Worm (Caenorhabditis elegans) whole organism, young adult: ENCODE measurements around the gene F41H8.2.
"Not testable (repeated sequence)": the region's sequence is repeated elsewhere in the genome, so short reads cannot be mapped to it uniquely, and the experiment has no call there.

Source experiments
- B0035.1 ChIP-seq: sonication (generic microtip); optimal IDR thresholded peaks from 2 replicates; lab custom pipeline; 2016; ENCODE audit warnings: missing genetic modification characterization, mild to moderate bottlenecking, missing compliant biosample characterization, missing genotype, missing genetic modification reagents
- C17E4.6 ChIP-seq: fragments of 200-800 bp; sonication (Bioruptor generic); IDR thresholded peaks from 2 replicates; pipeline ENCODE4 v1.3.6; 2022; ENCODE audit warnings: missing genetic modification reagents, missing genetic modification characterization, missing compliant biosample characterization
- D2030.7 ChIP-seq: fragments of 200-800 bp; sonication (Bioruptor generic); IDR thresholded peaks from 2 replicates; pipeline ENCODE4 v1.3.6; 2022; ENCODE audit warnings: missing genetic modification reagents, missing genetic modification characterization, missing compliant biosample characterization
- F57C9.4 ChIP-seq: sonication (generic microtip); optimal IDR thresholded peaks from 2 replicates; lab custom pipeline; 2017; ENCODE audit warnings: mild to moderate bottlenecking, missing genetic modification characterization, missing compliant biosample characterization
- T07F8.4 ChIP-seq: sonication (generic microtip); optimal IDR thresholded peaks from 2 replicates; lab custom pipeline; 2016; ENCODE audit warnings: mild to moderate bottlenecking, missing genetic modification characterization, moderate library complexity, missing compliant biosample characterization
- Y53G8AR.9 ChIP-seq: fragments of 200-800 bp; sonication (Bioruptor generic); conservative IDR thresholded peaks from 2 replicates; pipeline ENCODE4 v1.3.6; 2022; ENCODE audit warnings: missing genetic modification reagents, missing genetic modification characterization, missing compliant biosample characterization
- Y67H2A.10 ChIP-seq: fragments of 200-800 bp; sonication (Bioruptor generic); conservative IDR thresholded peaks from 2 replicates; pipeline ENCODE4 v1.3.6; 2022; ENCODE audit warnings: missing genetic modification reagents, missing genetic modification characterization, missing compliant biosample characterization
- aptf-2 ChIP-seq: fragments of 200-800 bp; sonication (Bioruptor generic); conservative IDR thresholded peaks from 2 replicates; pipeline ENCODE4 v1.3.6; 2022; ENCODE audit warnings: missing genetic modification reagents, missing genetic modification characterization, missing compliant biosample characterization
- atf-7 ChIP-seq: sonication (generic microtip); optimal IDR thresholded peaks from 2 replicates; lab custom pipeline; 2017; ENCODE audit warnings: mild to moderate bottlenecking, missing genetic modification characterization, missing compliant biosample characterization
- attf-3 ChIP-seq: fragments of 200-800 bp; sonication (Bioruptor generic); conservative IDR thresholded peaks from 2 replicates; pipeline ENCODE4 v1.3.6; 2022; ENCODE audit warnings: missing genetic modification reagents, missing genetic modification characterization, missing compliant biosample characterization
- ceh-27 ChIP-seq: fragments of 200-800 bp; sonication (Bioruptor generic); optimal IDR thresholded peaks from 2 replicates; lab custom pipeline; 2018; ENCODE audit warnings: mild to moderate bottlenecking, missing genetic modification characterization, moderate library complexity, missing compliant biosample characterization
- die-1 ChIP-seq: sonication (generic microtip); optimal IDR thresholded peaks from 2 replicates; lab custom pipeline; 2016; ENCODE audit warnings: missing genotype, mild to moderate bottlenecking, missing genetic modification characterization, missing compliant biosample characterization
- egl-18 ChIP-seq: fragments of 200-800 bp; sonication (Bioruptor generic); IDR thresholded peaks from 2 replicates; pipeline ENCODE4 v1.3.6; 2022; ENCODE audit warnings: missing genetic modification reagents, missing genetic modification characterization, missing compliant biosample characterization
- gei-17 ChIP-seq: fragments of 200-800 bp; sonication (Bioruptor generic); optimal IDR thresholded peaks from 2 replicates; lab custom pipeline; 2018; ENCODE audit warnings: mild to moderate bottlenecking, missing genetic modification characterization, missing compliant biosample characterization
- him-1 ChIP-seq: sonication (generic microtip); optimal IDR thresholded peaks from 2 replicates; lab custom pipeline; 2016; ENCODE audit warnings: missing genotype, missing genetic modification reagents, missing genetic modification characterization, missing compliant biosample characterization
- hlh-26 ChIP-seq: fragments of 200-800 bp; sonication (Bioruptor generic); conservative IDR thresholded peaks from 2 replicates; pipeline ENCODE4 v1.3.6; 2022; ENCODE audit warnings: missing genetic modification reagents, missing genetic modification characterization, missing compliant biosample characterization
- lir-1 ChIP-seq: fragments of 200-800 bp; sonication (Bioruptor generic); conservative IDR thresholded peaks from 2 replicates; pipeline ENCODE4 v1.3.6; 2022; ENCODE audit warnings: missing genetic modification reagents, missing genetic modification characterization, missing compliant biosample characterization
- lsl-1 ChIP-seq: fragments of 200-800 bp; sonication (Bioruptor generic); optimal IDR thresholded peaks from 2 replicates; lab custom pipeline; 2018; ENCODE audit warnings: mild to moderate bottlenecking, missing genetic modification characterization, moderate library complexity, missing compliant biosample characterization
- lsy-27 ChIP-seq: sonication (generic microtip); optimal IDR thresholded peaks from 2 replicates; lab custom pipeline; 2017; ENCODE audit warnings: missing genetic modification characterization, mild to moderate bottlenecking, missing compliant biosample characterization, antibody characterized with exemption, missing genotype, borderline replicate concordance; ENCODE audit not compliant: insufficient read depth
- madf-10 ChIP-seq: sonication (generic microtip); optimal IDR thresholded peaks from 2 replicates; lab custom pipeline; 2016; ENCODE audit warnings: mild to moderate bottlenecking, missing genetic modification characterization, missing compliant biosample characterization
- madf-3 ChIP-seq: fragments of 200-800 bp; sonication (Bioruptor generic); IDR thresholded peaks from 2 replicates; pipeline ENCODE4 v1.3.6; 2022; ENCODE audit warnings: missing genetic modification reagents, missing genetic modification characterization, missing compliant biosample characterization
- madf-8 ChIP-seq: fragments of 200-800 bp; sonication (Bioruptor generic); conservative IDR thresholded peaks from 2 replicates; pipeline ENCODE4 v1.3.6; 2022; ENCODE audit warnings: missing genetic modification reagents, missing genetic modification characterization, missing compliant biosample characterization
- mcd-1 ChIP-seq: fragments of 200-800 bp; sonication (Bioruptor generic); IDR thresholded peaks from 2 replicates; pipeline ENCODE4 v1.3.6; 2022; ENCODE audit warnings: missing genetic modification reagents, missing genetic modification characterization, missing compliant biosample characterization
- mel-28 ChIP-seq: sonication (generic microtip); optimal IDR thresholded peaks from 2 replicates; lab custom pipeline; 2016; ENCODE audit warnings: borderline replicate concordance, mild to moderate bottlenecking, missing genetic modification characterization, missing compliant biosample characterization
- nfya-1 ChIP-seq: sonication (generic microtip); optimal IDR thresholded peaks from 2 replicates; lab custom pipeline; 2017; ENCODE audit warnings: antibody characterized with exemption, missing compliant biosample characterization, missing genetic modification characterization, borderline replicate concordance; ENCODE audit not compliant: insufficient read depth
- nhr-120 ChIP-seq: fragments of 200-800 bp; sonication (Bioruptor generic); IDR thresholded peaks from 2 replicates; pipeline ENCODE4 v1.3.6; 2022; ENCODE audit warnings: missing genetic modification characterization, missing compliant biosample characterization
- rcor-1 ChIP-seq: fragments of 200-800 bp; sonication (Bioruptor generic); IDR thresholded peaks from 2 replicates; pipeline ENCODE4 v1.3.6; 2022; ENCODE audit warnings: missing genetic modification reagents, missing genetic modification characterization, missing compliant biosample characterization
- rpc-1 ChIP-seq, 2 experiments: fragments of 150-350 bp in 1 of 2; sonication (generic microtip) in 1 of 2; optimal IDR thresholded peaks; 2 replicates each; lab custom pipeline; 2014 to 2018; ENCODE audit warnings: missing biosample characterization in 1 of 2, missing genetic modification characterization in 1 of 2, missing genetic modification reagents in 1 of 2, missing genotype in 1 of 2
- unc-130 ChIP-seq: sonication (generic microtip); optimal IDR thresholded peaks from 2 replicates; lab custom pipeline; 2016; ENCODE audit warnings: missing genetic modification reagents, missing genetic modification characterization, missing compliant biosample characterization
- xnd-1 ChIP-seq: sonication (generic microtip); optimal IDR thresholded peaks from 2 replicates; lab custom pipeline; 2016; ENCODE audit warnings: missing genotype, missing genetic modification reagents, missing genetic modification characterization, missing compliant biosample characterization
- ztf-25 ChIP-seq: fragments of 200-800 bp; sonication (Bioruptor generic); IDR thresholded peaks from 2 replicates; pipeline ENCODE4 v1.3.6; 2022; ENCODE audit warnings: missing genetic modification reagents, missing genetic modification characterization, missing compliant biosample characterization
- ztf-3 ChIP-seq: fragments of 200-800 bp; sonication (Bioruptor generic); optimal IDR thresholded peaks from 2 replicates; lab custom pipeline; 2018; ENCODE audit warnings: mild to moderate bottlenecking, missing genetic modification characterization, missing compliant biosample characterization

F41H8.2 gene

DNA sequence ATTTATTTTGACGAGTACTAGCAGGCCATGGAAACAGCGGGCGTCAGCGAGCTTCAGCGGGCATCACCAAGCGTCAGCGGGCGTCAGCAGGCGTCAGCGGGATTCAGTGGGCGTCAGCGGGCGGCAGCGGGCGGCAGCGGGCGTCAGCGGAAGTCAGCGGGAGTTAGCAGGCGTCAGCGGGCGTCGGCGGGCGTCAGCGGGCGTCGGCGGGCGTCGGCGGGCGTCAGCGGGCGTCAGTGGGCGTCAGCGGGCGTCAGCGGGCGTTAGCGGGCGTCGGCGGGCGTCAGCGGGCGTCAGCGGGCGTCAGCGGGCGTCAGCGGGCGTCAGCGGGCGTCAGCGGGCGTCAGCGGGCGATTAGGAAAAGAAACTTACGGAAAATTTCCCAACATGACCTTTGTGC is 16.4 kb downstream of the F41H8.2 start (continued):
- TF ChIP-seq mcd-1 (peak; percentile 59; the same call in 1 of the 2 replicates), madf-8 (GFP tag; lab: Robert Waterston, UW) (no peak)

DNA sequence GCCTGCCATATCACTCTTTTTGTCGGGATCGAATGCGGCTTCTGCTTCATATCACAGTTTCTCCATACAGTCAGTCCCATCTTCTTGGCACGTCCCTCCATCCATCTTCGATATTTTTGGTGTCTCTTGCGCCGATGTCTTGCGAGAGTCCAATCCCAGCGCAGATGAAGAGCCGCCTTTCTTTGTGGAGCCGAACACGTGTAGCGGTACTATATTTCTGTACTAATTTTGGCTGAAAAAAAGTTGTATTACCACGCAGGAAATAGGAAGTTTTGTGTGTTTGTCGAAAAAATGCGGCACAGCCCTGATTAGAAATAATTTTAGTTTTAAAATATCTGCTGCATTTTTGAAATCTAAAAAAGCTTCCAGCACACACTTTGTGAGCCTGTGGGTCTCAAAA is 16.9 kb downstream of the F41H8.2 start, which contains the start of gene K09C6.8:
Gene K09C6.8 (minus strand): TSS at position 101 of the 400 bp plus-strand sequence.
- not testable (repeated sequence) for TF ChIP-seq xnd-1 (tag; lab: Kevin White, UChicago); lsl-1 (GFP tag; lab: Kevin White, UChicago); rpc-1 (optimal IDR thresholded peaks at IDR 0.05; lab: Kevin White, UChicago); rpc-1 (tag; optimal IDR thresholded peaks at IDR 0.05; lab: Kevin White, UChicago)

DNA sequence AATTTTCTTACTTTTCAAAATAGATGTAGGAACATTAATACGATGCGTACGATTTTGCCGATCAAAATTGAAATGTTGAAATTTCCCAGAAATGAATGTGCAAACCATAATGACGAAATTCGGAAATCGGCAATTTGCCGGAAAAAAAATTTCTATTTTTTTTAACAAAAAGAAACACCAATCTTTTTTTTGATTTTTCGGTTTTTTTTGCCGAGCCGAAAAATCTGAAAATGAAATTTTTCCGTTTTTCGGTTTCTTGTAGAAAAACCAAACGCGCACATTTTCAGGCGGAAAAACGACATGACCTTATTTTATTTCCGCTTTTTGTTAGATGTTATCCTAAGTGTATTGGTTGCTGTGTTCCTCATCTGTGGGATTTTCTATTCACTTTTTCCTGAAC is 21.3 kb downstream of the F41H8.2 start, which contains the start of gene srbc-13:
Gene srbc-13 (plus strand): TSS at position 301 of the 400 bp plus-strand sequence.
- TF ChIP-seq madf-3 (GFP tag; lab: Robert Waterston, UW) (no peak), him-1 (tag; lab: Kevin White, UChicago) (no peak), nhr-120 (GFP tag; lab: Robert Waterston, UW) (no peak), F57C9.4 (tag; lab: Kevin White, UChicago) (no peak), egl-18 (GFP tag; lab: Robert Waterston, UW) (no peak), hlh-26 (GFP tag; lab: Robert Waterston, UW) (no peak), T07F8.4 (tag; lab: Kevin White, UChicago) (no peak), attf-3 (no peak), unc-130 (GFP tag; lab: Kevin White, UChicago) (no peak), atf-7 (no peak), die-1 (no peak), nfya-1 (no peak), lir-1 (GFP tag; lab: Robert Waterston, UW) (no peak), madf-10 (tag; lab: Kevin White, UChicago) (no peak), mcd-1 (no peak), C17E4.6 (GFP tag; lab: Robert Waterston, UW) (no peak), gei-17 (GFP tag; lab: Kevin White, UChicago) (no peak), Y67H2A.10 (GFP tag; lab: Robert Waterston, UW) (no peak)

DNA sequence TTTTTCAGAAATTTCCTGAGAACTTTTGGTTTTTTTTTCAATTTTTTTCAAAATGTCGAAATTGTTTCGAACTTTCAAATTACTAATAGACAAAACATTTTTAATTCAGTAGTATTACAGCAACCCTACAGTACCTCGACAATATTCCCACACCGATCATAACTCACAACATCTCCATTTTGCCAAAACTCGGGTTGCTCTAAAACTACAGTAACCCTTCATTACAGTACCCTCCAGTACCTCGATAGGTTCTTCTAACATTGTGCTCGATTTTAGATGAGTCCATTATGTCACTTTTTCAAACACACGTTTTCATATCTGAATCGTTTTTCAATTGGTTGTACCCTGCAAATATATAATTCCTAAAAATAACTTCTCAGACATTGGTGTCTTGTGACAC is 22.8 kb downstream of the F41H8.2 start:
- TF ChIP-seq ceh-27 (GFP tag; lab: Kevin White, UChicago) (no peak), ztf-25 (GFP tag; lab: Robert Waterston, UW) (no peak), madf-3 (GFP tag; lab: Robert Waterston, UW) (no peak), lir-1 (GFP tag; lab: Robert Waterston, UW) (no peak), mel-28 (tag; lab: Kevin White, UChicago) (no peak), D2030.7 (no peak), ztf-3 (GFP tag; lab: Kevin White, UChicago) (no peak), lsy-27 (tag; lab: Kevin White, UChicago) (no peak), rcor-1 (GFP tag; lab: Robert Waterston, UW) (no peak), Y53G8AR.9 (no peak), aptf-2 (GFP tag; lab: Robert Waterston, UW) (no peak), B0035.1 (tag; lab: Kevin White, UChicago) (no peak)
